Worm (Caenorhabditis elegans): Measurements from ENCODE around the gene ima-1.

- TF ChIP-seq W03F9.2 (tag; optimal IDR thresholded peaks at IDR 0.05) (no peak), him-1 (tag; optimal IDR thresholded peaks at IDR 0.05) (no peak), dao-5 (tag; optimal IDR thresholded peaks at IDR 0.05) (no peak)
Observed at ce11 chrV:11268791-11269190, 29.3 kb downstream of the ima-1 start, which contains the start of gene str-115.
